Worm (Caenorhabditis elegans) whole organism, young adult: ENCODE results near the gene F54E7.9.
A peak's percentile ranks its signal among the peaks of the same experiment; 100 is the strongest.

Source experiments
- B0035.1 ChIP-seq: sonication (generic microtip); optimal IDR thresholded peaks from 2 replicates; lab custom pipeline; 2016; ENCODE audit warnings: missing genetic modification characterization, mild to moderate bottlenecking, missing compliant biosample characterization, missing genotype, missing genetic modification reagents
- C17E4.6 ChIP-seq: fragments of 200-800 bp; sonication (Bioruptor generic); IDR thresholded peaks from 2 replicates; pipeline ENCODE4 v1.3.6; 2022; ENCODE audit warnings: missing genetic modification reagents, missing genetic modification characterization, missing compliant biosample characterization
- D2030.7 ChIP-seq: fragments of 200-800 bp; sonication (Bioruptor generic); IDR thresholded peaks from 2 replicates; pipeline ENCODE4 v1.3.6; 2022; ENCODE audit warnings: missing genetic modification reagents, missing genetic modification characterization, missing compliant biosample characterization
- F22D6.2 ChIP-seq: sonication (generic microtip); optimal IDR thresholded peaks from 2 replicates; lab custom pipeline; 2016; ENCODE audit warnings: mild to moderate bottlenecking, missing genetic modification characterization, missing compliant biosample characterization
- F57C9.4 ChIP-seq: sonication (generic microtip); optimal IDR thresholded peaks from 2 replicates; lab custom pipeline; 2017; ENCODE audit warnings: mild to moderate bottlenecking, missing genetic modification characterization, missing compliant biosample characterization
- K11D2.4 ChIP-seq: fragments of 200-800 bp; sonication (Bioruptor generic); IDR thresholded peaks from 2 replicates; pipeline ENCODE4 v1.3.6; 2022; ENCODE audit warnings: missing genetic modification reagents, missing genetic modification characterization, missing compliant biosample characterization
- Y53F4B.3 ChIP-seq: fragments of 200-800 bp; sonication (Bioruptor generic); IDR thresholded peaks from 2 replicates; pipeline ENCODE4 v1.3.6; 2022; ENCODE audit warnings: missing genetic modification reagents, missing genetic modification characterization, missing compliant biosample characterization
- Y79H2A.3 ChIP-seq: fragments of 200-800 bp; sonication (Bioruptor generic); conservative IDR thresholded peaks from 2 replicates; pipeline ENCODE4 v1.3.6; 2022; ENCODE audit warnings: missing genetic modification reagents, missing genetic modification characterization, missing compliant biosample characterization
- Y95B8A.8 ChIP-seq: fragments of 200-800 bp; sonication (Bioruptor generic); IDR thresholded peaks from 2 replicates; pipeline ENCODE4 v1.3.6; 2022; ENCODE audit warnings: missing genetic modification reagents, missing genetic modification characterization, missing compliant biosample characterization
- ama-1 ChIP-seq, 3 experiments: fragments of 150-350 bp in 1 of 3; sonication (generic microtip) in 2 of 3; optimal IDR thresholded peaks; 2 replicates each; lab custom pipeline; 2014 to 2018; ENCODE audit warnings: missing biosample characterization in 2 of 3, missing genetic modification characterization in 2 of 3, missing genetic modification reagents in 2 of 3
- aptf-2 ChIP-seq: fragments of 200-800 bp; sonication (Bioruptor generic); conservative IDR thresholded peaks from 2 replicates; pipeline ENCODE4 v1.3.6; 2022; ENCODE audit warnings: missing genetic modification reagents, missing genetic modification characterization, missing compliant biosample characterization
- ccch-3 ChIP-seq: fragments of 200-800 bp; sonication (Bioruptor generic); optimal IDR thresholded peaks from 2 replicates; lab custom pipeline; 2018; ENCODE audit warnings: mild to moderate bottlenecking, missing genetic modification characterization, missing compliant biosample characterization
- cebp-1 ChIP-seq, 2 experiments: fragments of 200-800 bp in 1 of 2; sonication (Bioruptor generic) in 1 of 2; sonication (generic microtip) in 1 of 2; IDR thresholded peaks in 1 of 2; optimal IDR thresholded peaks in 1 of 2; 2 replicates each; pipeline versions ENCODE4 v1.3.6 to Lab custom; 2017 to 2022; ENCODE audit warnings: missing compliant biosample characterization in 2 of 2, missing genetic modification characterization in 2 of 2, mild to moderate bottlenecking in 1 of 2, missing genetic modification reagents in 1 of 2, moderate library complexity in 1 of 2
- cebp-2 ChIP-seq: fragments of 200-800 bp; sonication (Bioruptor generic); IDR thresholded peaks from 2 replicates; pipeline ENCODE4 v1.3.6; 2022; ENCODE audit warnings: missing genetic modification characterization, missing compliant biosample characterization
- ceh-100 ChIP-seq: fragments of 200-800 bp; sonication (Bioruptor generic); IDR thresholded peaks from 2 replicates; pipeline ENCODE4 v1.3.6; 2022; ENCODE audit warnings: missing genetic modification reagents, missing genetic modification characterization, missing compliant biosample characterization
- chd-7 ChIP-seq: sonication (generic microtip); optimal IDR thresholded peaks from 2 replicates; lab custom pipeline; 2016; ENCODE audit warnings: mild to moderate bottlenecking, missing genetic modification characterization, moderate library complexity, missing compliant biosample characterization
- ekl-4 ChIP-seq: fragments of 200-800 bp; sonication (Bioruptor generic); IDR thresholded peaks from 2 replicates; pipeline ENCODE4 v1.3.6; 2022; ENCODE audit warnings: missing genetic modification reagents, missing genetic modification characterization, missing compliant biosample characterization
- ets-4 ChIP-seq: fragments of 200-800 bp; sonication (Bioruptor generic); optimal IDR thresholded peaks from 2 replicates; lab custom pipeline; 2018; ENCODE audit warnings: mild to moderate bottlenecking, missing genetic modification characterization, missing compliant biosample characterization
- fkh-3 ChIP-seq: sonication (generic microtip); optimal IDR thresholded peaks from 2 replicates; lab custom pipeline; 2016; ENCODE audit warnings: mild to moderate bottlenecking, missing genetic modification characterization, missing compliant biosample characterization
- hsf-1 ChIP-seq: fragments of 200-800 bp; sonication (Bioruptor generic); IDR thresholded peaks from 2 replicates; pipeline ENCODE4 v1.3.6; 2022; ENCODE audit warnings: missing genetic modification reagents, missing genetic modification characterization, missing compliant biosample characterization
- let-607 ChIP-seq, 2 experiments: fragments of 200-800 bp in 1 of 2; sonication (Bioruptor generic) in 1 of 2; sonication (generic microtip) in 1 of 2; optimal IDR thresholded peaks; 2 replicates each; lab custom pipeline; 2016 to 2018; ENCODE audit warnings: mild to moderate bottlenecking in 2 of 2, missing compliant biosample characterization in 2 of 2, missing genetic modification characterization in 2 of 2, moderate library complexity in 2 of 2, missing genotype in 1 of 2
- lin-40 ChIP-seq: sonication (generic microtip); optimal IDR thresholded peaks from 2 replicates; lab custom pipeline; 2016; ENCODE audit warnings: missing genetic modification characterization, mild to moderate bottlenecking, missing compliant biosample characterization, missing genotype, missing genetic modification reagents
- lin-54 ChIP-seq: fragments of 200-800 bp; sonication (Bioruptor generic); optimal IDR thresholded peaks from 2 replicates; lab custom pipeline; 2018; ENCODE audit warnings: mild to moderate bottlenecking, missing genetic modification characterization, missing compliant biosample characterization
- nfya-2 ChIP-seq: fragments of 200-800 bp; sonication (Bioruptor generic); IDR thresholded peaks from 2 replicates; pipeline ENCODE4 v1.3.6; 2022; ENCODE audit warnings: missing genetic modification reagents, missing genetic modification characterization, missing compliant biosample characterization
- nhr-179 ChIP-seq: sonication (generic microtip); optimal IDR thresholded peaks from 2 replicates; lab custom pipeline; 2016; ENCODE audit warnings: mild to moderate bottlenecking, missing genetic modification characterization, missing compliant biosample characterization
- nhr-27 ChIP-seq: fragments of 200-800 bp; sonication (Bioruptor generic); optimal IDR thresholded peaks from 2 replicates; lab custom pipeline; 2018; ENCODE audit warnings: mild to moderate bottlenecking, missing genetic modification characterization, moderate library complexity, missing compliant biosample characterization
- pbrm-1 ChIP-seq: fragments of 200-800 bp; sonication (Bioruptor generic); IDR thresholded peaks from 2 replicates; pipeline ENCODE4 v1.3.6; 2022; ENCODE audit warnings: missing genetic modification reagents, missing genetic modification characterization, missing compliant biosample characterization
- rpc-1 ChIP-seq, 2 experiments: fragments of 150-350 bp in 1 of 2; sonication (generic microtip) in 1 of 2; optimal IDR thresholded peaks; 2 replicates each; lab custom pipeline; 2014 to 2018; ENCODE audit warnings: missing biosample characterization in 1 of 2, missing genetic modification characterization in 1 of 2, missing genetic modification reagents in 1 of 2, missing genotype in 1 of 2
- snpc-1.3 ChIP-seq: sonication (generic microtip); optimal IDR thresholded peaks from 2 replicates; lab custom pipeline; 2017; ENCODE audit warnings: missing genetic modification characterization, mild to moderate bottlenecking, missing compliant biosample characterization, antibody characterized with exemption, moderate library complexity, missing genotype, missing genetic modification reagents; ENCODE audit not compliant: insufficient read depth
- sptf-2 ChIP-seq: fragments of 200-800 bp; sonication (Bioruptor generic); optimal IDR thresholded peaks from 2 replicates; lab custom pipeline; 2018; ENCODE audit warnings: mild to moderate bottlenecking, missing genetic modification characterization, missing compliant biosample characterization
- tbx-9 ChIP-seq: sonication (generic microtip); optimal IDR thresholded peaks from 2 replicates; lab custom pipeline; 2016; ENCODE audit warnings: borderline replicate concordance, missing genetic modification characterization, inconsistent platforms, missing compliant biosample characterization
- zfh-2 ChIP-seq: fragments of 200-800 bp; sonication (Bioruptor generic); conservative IDR thresholded peaks from 2 replicates; pipeline ENCODE4 v1.3.6; 2022; ENCODE audit warnings: missing genetic modification reagents, missing genetic modification characterization, missing compliant biosample characterization
- ztf-6 ChIP-seq: fragments of 200-800 bp; sonication (Bioruptor generic); IDR thresholded peaks from 2 replicates; pipeline ENCODE4 v1.3.6; 2022; ENCODE audit warnings: missing genetic modification reagents, missing genetic modification characterization, missing compliant biosample characterization

F54E7.9 gene

DNA sequence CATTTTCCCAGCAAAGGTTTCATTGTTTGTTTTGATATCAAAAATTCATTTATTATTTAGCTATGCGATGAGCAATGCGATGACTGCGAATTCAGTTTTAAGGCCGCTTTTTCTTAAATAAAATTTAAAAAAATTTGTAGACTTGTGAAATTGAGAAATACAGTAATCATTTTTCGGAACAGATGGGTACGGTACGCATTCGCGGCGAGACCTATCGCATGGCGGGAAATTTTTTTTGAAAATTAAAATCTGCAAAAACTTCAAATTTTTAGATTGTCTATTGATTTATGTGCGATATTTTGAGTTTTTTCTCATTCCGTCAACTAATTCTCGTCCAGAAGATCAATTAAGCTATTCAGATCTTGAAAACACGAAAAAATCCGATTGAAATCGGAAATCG lies 14.2 kb downstream of the F54E7.9 start (continued):
- no peak for TF ChIP-seq ztf-6 (GFP tag; lab: Robert Waterston, UW)
- TF ChIP-seq nfya-2 (GFP tag; lab: Robert Waterston, UW), result no peak
- no peak for TF ChIP-seq lin-40 (tag; lab: Kevin White, UChicago)
- TF ChIP-seq pbrm-1, result peak; percentile 72; the same call in 1 of the 2 replicates
- no peak for TF ChIP-seq nhr-179
- TF ChIP-seq hsf-1 (GFP tag; lab: Robert Waterston, UW), result peak; percentile 84
- no peak for TF ChIP-seq tbx-9 (tag; lab: Kevin White, UChicago)
- TF ChIP-seq B0035.1 (tag; lab: Kevin White, UChicago), result no peak
- TF ChIP-seq zfh-2 (GFP tag; lab: Robert Waterston, UW), result no peak
- peak; percentile 93 for TF ChIP-seq D2030.7 (GFP tag; lab: Robert Waterston, UW)
- no peak for TF ChIP-seq cebp-1 (GFP tag; IDR thresholded peaks at IDR 0.05; lab: Robert Waterston, UW)
- TF ChIP-seq cebp-1 (tag; optimal IDR thresholded peaks at IDR 0.05; lab: Kevin White, UChicago), result no peak
- peak; percentile 66 for TF ChIP-seq snpc-1.3
- no peak for TF ChIP-seq chd-7 (tag; lab: Kevin White, UChicago)
- TF ChIP-seq Y53F4B.3 (GFP tag; lab: Robert Waterston, UW), result no peak
- TF ChIP-seq lin-54 (GFP tag; lab: Kevin White, UChicago), result peak; percentile 94
- TF ChIP-seq let-607 (tag; optimal IDR thresholded peaks at IDR 0.05; lab: Kevin White, UChicago), result no peak
- TF ChIP-seq nhr-27 (tag; lab: Kevin White, UChicago), result no peak
- no peak for TF ChIP-seq F57C9.4 (tag; lab: Kevin White, UChicago)
- TF ChIP-seq F22D6.2 (tag; lab: Kevin White, UChicago), result no peak
- peak; percentile 39 for TF ChIP-seq ceh-100 (GFP tag; lab: Robert Waterston, UW)
- no peak for TF ChIP-seq fkh-3 (tag; lab: Kevin White, UChicago)
- peak; percentile 83 for TF ChIP-seq Y95B8A.8 (GFP tag; lab: Robert Waterston, UW)

DNA sequence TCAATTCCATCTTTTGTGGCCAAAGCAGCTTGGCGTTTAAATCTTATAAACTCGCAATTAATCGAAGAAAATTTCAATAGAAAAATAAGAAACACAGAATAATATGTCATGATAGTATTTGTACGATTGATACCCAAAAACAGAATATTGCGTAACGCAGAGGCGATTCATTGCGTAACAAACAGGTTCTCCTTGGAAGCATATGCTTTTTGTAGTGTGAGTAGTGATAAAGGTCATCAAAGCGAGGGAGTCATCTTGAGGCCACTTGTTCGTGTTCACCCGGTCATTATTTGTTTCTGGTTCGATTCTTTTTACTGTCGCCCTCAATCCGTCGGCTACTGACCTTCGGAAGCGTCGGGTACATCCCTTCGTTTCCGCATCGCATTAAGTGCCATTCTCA lies 16.7 kb downstream of the F54E7.9 start, which contains the start of gene F54E7.6:
F54E7.6 (minus strand) TSS at position 110 of the 400 bp plus-strand sequence.
- TF ChIP-seq cebp-2 (GFP tag; lab: Robert Waterston, UW) (no peak), K11D2.4 (GFP tag; lab: Robert Waterston, UW) (no peak), ama-1 (optimal IDR thresholded peaks at IDR 0.05; lab: Kevin White, UChicago) (no peak), ama-1 (GFP tag; optimal IDR thresholded peaks at IDR 0.05; lab: Kevin White, UChicago) (no peak), ccch-3 (GFP tag; lab: Kevin White, UChicago) (no peak), ets-4 (no peak), C17E4.6 (GFP tag; lab: Robert Waterston, UW) (no peak), lin-40 (tag; lab: Kevin White, UChicago) (no peak), rpc-1 (optimal IDR thresholded peaks at IDR 0.05; lab: Kevin White, UChicago) (no peak), rpc-1 (tag; optimal IDR thresholded peaks at IDR 0.05; lab: Kevin White, UChicago) (no peak), let-607 (tag; optimal IDR thresholded peaks at IDR 0.05; lab: Kevin White, UChicago) (no peak), Y79H2A.3 (GFP tag; lab: Robert Waterston, UW) (no peak), sptf-2 (no peak)

DNA sequence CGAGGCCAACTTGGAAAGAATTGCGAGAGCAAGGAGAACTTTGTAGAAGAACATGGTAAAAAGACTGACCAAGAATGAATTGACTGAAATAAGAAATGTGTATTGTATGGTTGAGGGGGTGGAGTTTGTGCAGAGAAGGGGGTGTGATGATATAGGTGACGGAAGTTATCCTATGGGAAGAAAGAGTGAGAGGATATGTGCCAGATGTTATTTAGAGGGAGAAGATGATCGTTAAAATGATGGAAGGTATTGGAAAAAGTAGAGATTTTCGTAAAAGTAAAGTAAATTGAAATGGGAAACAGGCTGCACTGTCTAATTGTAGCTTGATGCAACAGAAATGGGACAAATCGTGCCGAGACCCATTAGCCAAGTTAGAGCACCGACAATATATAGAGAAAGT lies 20.7 kb downstream of the F54E7.9 start, which contains the start of gene sdz-21:
sdz-21 (minus strand) TSS at position 101 of the 400 bp plus-strand sequence.
- no peak for TF ChIP-seq let-607 (tag; optimal IDR thresholded peaks at IDR 0.05; lab: Kevin White, UChicago)
- no peak for TF ChIP-seq fkh-3 (tag; lab: Kevin White, UChicago)
- no peak for TF ChIP-seq aptf-2 (GFP tag; lab: Robert Waterston, UW)
- TF ChIP-seq ekl-4 (GFP tag; lab: Robert Waterston, UW), result no peak
- no peak for TF ChIP-seq F57C9.4 (tag; lab: Kevin White, UChicago)
